Worm (Caenorhabditis elegans) whole organism, young adult: ENCODE results near the gene Y54G2A.10.

ENCODE experiments used
- B0035.1 ChIP-seq: sonication (generic microtip); optimal IDR thresholded peaks from 2 replicates; lab custom pipeline; 2016; ENCODE audit warnings: missing genetic modification characterization, mild to moderate bottlenecking, missing compliant biosample characterization, missing genotype, missing genetic modification reagents
- B0336.3 ChIP-seq: fragments of 200-800 bp; sonication (Bioruptor generic); IDR thresholded peaks from 2 replicates; pipeline ENCODE4 v1.3.6; 2022; ENCODE audit warnings: missing genetic modification characterization, missing compliant biosample characterization
- D2030.7 ChIP-seq: fragments of 200-800 bp; sonication (Bioruptor generic); IDR thresholded peaks from 2 replicates; pipeline ENCODE4 v1.3.6; 2022; ENCODE audit warnings: missing genetic modification reagents, missing genetic modification characterization, missing compliant biosample characterization
- F22D6.2 ChIP-seq: sonication (generic microtip); optimal IDR thresholded peaks from 2 replicates; lab custom pipeline; 2016; ENCODE audit warnings: mild to moderate bottlenecking, missing genetic modification characterization, missing compliant biosample characterization
- F33H1.4 ChIP-seq: fragments of 200-800 bp; sonication (Bioruptor generic); IDR thresholded peaks from 2 replicates; pipeline ENCODE4 v1.3.6; 2022; ENCODE audit warnings: missing genetic modification reagents, missing genetic modification characterization, missing compliant biosample characterization
- F37B4.10 ChIP-seq: fragments of 200-800 bp; sonication (Bioruptor generic); IDR thresholded peaks from 2 replicates; pipeline ENCODE4 v1.3.6; 2022; ENCODE audit warnings: missing genetic modification characterization, missing compliant biosample characterization
- F55B11.4 ChIP-seq: sonication (generic microtip); optimal IDR thresholded peaks from 2 replicates; lab custom pipeline; 2016; ENCODE audit warnings: missing compliant biosample characterization, missing genetic modification characterization, borderline replicate concordance; ENCODE audit not compliant: insufficient read depth
- F57A8.1 ChIP-seq: fragments of 200-800 bp; sonication (Bioruptor generic); optimal IDR thresholded peaks from 2 replicates; lab custom pipeline; 2018; ENCODE audit warnings: mild to moderate bottlenecking, missing genetic modification characterization, moderate library complexity, missing compliant biosample characterization
- F57C9.4 ChIP-seq: sonication (generic microtip); optimal IDR thresholded peaks from 2 replicates; lab custom pipeline; 2017; ENCODE audit warnings: mild to moderate bottlenecking, missing genetic modification characterization, missing compliant biosample characterization
- T07F8.4 ChIP-seq: sonication (generic microtip); optimal IDR thresholded peaks from 2 replicates; lab custom pipeline; 2016; ENCODE audit warnings: mild to moderate bottlenecking, missing genetic modification characterization, moderate library complexity, missing compliant biosample characterization
- T26A5.8 ChIP-seq: sonication (generic microtip); optimal IDR thresholded peaks from 2 replicates; lab custom pipeline; 2016; ENCODE audit warnings: missing genetic modification characterization, missing compliant biosample characterization
- atf-7 ChIP-seq: sonication (generic microtip); optimal IDR thresholded peaks from 2 replicates; lab custom pipeline; 2017; ENCODE audit warnings: mild to moderate bottlenecking, missing genetic modification characterization, missing compliant biosample characterization
- bed-1 ChIP-seq: fragments of 200-800 bp; sonication (Bioruptor generic); IDR thresholded peaks from 2 replicates; pipeline ENCODE4 v1.3.6; 2022; ENCODE audit warnings: missing genetic modification reagents, missing genetic modification characterization, missing compliant biosample characterization
- cebp-1 ChIP-seq, 2 experiments: fragments of 200-800 bp in 1 of 2; sonication (Bioruptor generic) in 1 of 2; sonication (generic microtip) in 1 of 2; IDR thresholded peaks in 1 of 2; optimal IDR thresholded peaks in 1 of 2; 2 replicates each; pipeline versions ENCODE4 v1.3.6 to Lab custom; 2017 to 2022; ENCODE audit warnings: missing compliant biosample characterization in 2 of 2, missing genetic modification characterization in 2 of 2, mild to moderate bottlenecking in 1 of 2, missing genetic modification reagents in 1 of 2, moderate library complexity in 1 of 2
- ceh-27 ChIP-seq: fragments of 200-800 bp; sonication (Bioruptor generic); optimal IDR thresholded peaks from 2 replicates; lab custom pipeline; 2018; ENCODE audit warnings: mild to moderate bottlenecking, missing genetic modification characterization, moderate library complexity, missing compliant biosample characterization
- ceh-58 ChIP-seq: fragments of 200-800 bp; sonication (Bioruptor generic); IDR thresholded peaks from 2 replicates; pipeline ENCODE4 v1.3.6; 2022; ENCODE audit warnings: missing genetic modification characterization, missing compliant biosample characterization
- ceh-79 ChIP-seq: sonication (generic microtip); optimal IDR thresholded peaks from 2 replicates; lab custom pipeline; 2017; ENCODE audit warnings: mild to moderate bottlenecking, missing genetic modification characterization, missing compliant biosample characterization
- chd-7 ChIP-seq: sonication (generic microtip); optimal IDR thresholded peaks from 2 replicates; lab custom pipeline; 2016; ENCODE audit warnings: mild to moderate bottlenecking, missing genetic modification characterization, moderate library complexity, missing compliant biosample characterization
- die-1 ChIP-seq: sonication (generic microtip); optimal IDR thresholded peaks from 2 replicates; lab custom pipeline; 2016; ENCODE audit warnings: missing genotype, mild to moderate bottlenecking, missing genetic modification characterization, missing compliant biosample characterization
- egl-18 ChIP-seq: fragments of 200-800 bp; sonication (Bioruptor generic); IDR thresholded peaks from 2 replicates; pipeline ENCODE4 v1.3.6; 2022; ENCODE audit warnings: missing genetic modification reagents, missing genetic modification characterization, missing compliant biosample characterization
- egrh-3 ChIP-seq: fragments of 200-800 bp; sonication (Bioruptor generic); IDR thresholded peaks from 2 replicates; pipeline ENCODE4 v1.3.6; 2022; ENCODE audit warnings: missing genetic modification reagents, missing genetic modification characterization, missing compliant biosample characterization
- ets-4 ChIP-seq: fragments of 200-800 bp; sonication (Bioruptor generic); optimal IDR thresholded peaks from 2 replicates; lab custom pipeline; 2018; ENCODE audit warnings: mild to moderate bottlenecking, missing genetic modification characterization, missing compliant biosample characterization
- hlh-26 ChIP-seq: fragments of 200-800 bp; sonication (Bioruptor generic); conservative IDR thresholded peaks from 2 replicates; pipeline ENCODE4 v1.3.6; 2022; ENCODE audit warnings: missing genetic modification reagents, missing genetic modification characterization, missing compliant biosample characterization
- hsf-1 ChIP-seq: fragments of 200-800 bp; sonication (Bioruptor generic); IDR thresholded peaks from 2 replicates; pipeline ENCODE4 v1.3.6; 2022; ENCODE audit warnings: missing genetic modification reagents, missing genetic modification characterization, missing compliant biosample characterization
- lin-26 ChIP-seq: fragments of 200-800 bp; sonication (Bioruptor generic); IDR thresholded peaks from 2 replicates; pipeline ENCODE4 v1.3.6; 2022; ENCODE audit warnings: missing genetic modification reagents, missing genetic modification characterization, missing compliant biosample characterization
- lin-35 ChIP-seq, 3 experiments: fragments of 150-350 bp in 2 of 3; sonication (generic microtip) in 1 of 3; optimal IDR thresholded peaks; 2 replicates each; lab custom pipeline; 2014 to 2018; ENCODE audit warnings: missing biosample characterization in 3 of 3, missing genetic modification characterization in 3 of 3, missing genetic modification reagents in 3 of 3
- lin-40 ChIP-seq: sonication (generic microtip); optimal IDR thresholded peaks from 2 replicates; lab custom pipeline; 2016; ENCODE audit warnings: missing genetic modification characterization, mild to moderate bottlenecking, missing compliant biosample characterization, missing genotype, missing genetic modification reagents
- lin-54 ChIP-seq: fragments of 200-800 bp; sonication (Bioruptor generic); optimal IDR thresholded peaks from 2 replicates; lab custom pipeline; 2018; ENCODE audit warnings: mild to moderate bottlenecking, missing genetic modification characterization, missing compliant biosample characterization
- lir-1 ChIP-seq: fragments of 200-800 bp; sonication (Bioruptor generic); conservative IDR thresholded peaks from 2 replicates; pipeline ENCODE4 v1.3.6; 2022; ENCODE audit warnings: missing genetic modification reagents, missing genetic modification characterization, missing compliant biosample characterization
- lsy-27 ChIP-seq: sonication (generic microtip); optimal IDR thresholded peaks from 2 replicates; lab custom pipeline; 2017; ENCODE audit warnings: missing genetic modification characterization, mild to moderate bottlenecking, missing compliant biosample characterization, antibody characterized with exemption, missing genotype, borderline replicate concordance; ENCODE audit not compliant: insufficient read depth
- madf-6 ChIP-seq: fragments of 200-800 bp; sonication (Bioruptor generic); IDR thresholded peaks from 2 replicates; pipeline ENCODE4 v1.3.6; 2022; ENCODE audit warnings: missing genetic modification reagents, missing genetic modification characterization, missing compliant biosample characterization
- madf-8 ChIP-seq: fragments of 200-800 bp; sonication (Bioruptor generic); conservative IDR thresholded peaks from 2 replicates; pipeline ENCODE4 v1.3.6; 2022; ENCODE audit warnings: missing genetic modification reagents, missing genetic modification characterization, missing compliant biosample characterization
- mcd-1 ChIP-seq: fragments of 200-800 bp; sonication (Bioruptor generic); IDR thresholded peaks from 2 replicates; pipeline ENCODE4 v1.3.6; 2022; ENCODE audit warnings: missing genetic modification reagents, missing genetic modification characterization, missing compliant biosample characterization
- nfyb-1 ChIP-seq: fragments of 200-800 bp; sonication (Bioruptor generic); IDR thresholded peaks from 2 replicates; pipeline ENCODE4 v1.3.6; 2022; ENCODE audit warnings: missing genetic modification reagents, missing genetic modification characterization, missing compliant biosample characterization
- nhr-90 ChIP-seq: sonication (generic microtip); optimal IDR thresholded peaks from 2 replicates; lab custom pipeline; 2016; ENCODE audit warnings: missing genotype, mild to moderate bottlenecking, missing genetic modification characterization, missing compliant biosample characterization
- pha-4 ChIP-seq: fragments of 150-350 bp; sonication (generic microtip); optimal IDR thresholded peaks from 2 replicates; lab custom pipeline; 2014; ENCODE audit warnings: missing biosample characterization, missing genetic modification reagents, missing genetic modification characterization
- sdz-38 ChIP-seq: sonication (generic microtip); optimal IDR thresholded peaks from 2 replicates; lab custom pipeline; 2016; ENCODE audit warnings: missing genotype, missing genetic modification characterization, missing compliant biosample characterization
- snpc-1.3 ChIP-seq: sonication (generic microtip); optimal IDR thresholded peaks from 2 replicates; lab custom pipeline; 2017; ENCODE audit warnings: missing genetic modification characterization, mild to moderate bottlenecking, missing compliant biosample characterization, antibody characterized with exemption, moderate library complexity, missing genotype, missing genetic modification reagents; ENCODE audit not compliant: insufficient read depth
- snpc-4 ChIP-seq, 5 experiments: fragments of 150-350 bp in 1 of 5; sonication (generic microtip) in 4 of 5; optimal IDR thresholded peaks; 2 replicates each; lab custom pipeline; 2014 to 2018; ENCODE audit warnings: missing genetic modification characterization in 5 of 5, missing biosample characterization in 3 of 5, antibody characterized with exemption in 2 of 5, mild to moderate bottlenecking in 2 of 5, missing compliant biosample characterization in 2 of 5, missing genotype in 2 of 5, moderate library complexity in 2 of 5, missing genetic modification reagents in 1 of 5
- somi-1 ChIP-seq: fragments of 200-800 bp; sonication (Bioruptor generic); optimal IDR thresholded peaks from 2 replicates; lab custom pipeline; 2018; ENCODE audit warnings: mild to moderate bottlenecking, missing genetic modification characterization, missing compliant biosample characterization
- sptf-2 ChIP-seq: fragments of 200-800 bp; sonication (Bioruptor generic); optimal IDR thresholded peaks from 2 replicates; lab custom pipeline; 2018; ENCODE audit warnings: mild to moderate bottlenecking, missing genetic modification characterization, missing compliant biosample characterization
- tbx-9 ChIP-seq: sonication (generic microtip); optimal IDR thresholded peaks from 2 replicates; lab custom pipeline; 2016; ENCODE audit warnings: borderline replicate concordance, missing genetic modification characterization, inconsistent platforms, missing compliant biosample characterization
- zfh-2 ChIP-seq: fragments of 200-800 bp; sonication (Bioruptor generic); conservative IDR thresholded peaks from 2 replicates; pipeline ENCODE4 v1.3.6; 2022; ENCODE audit warnings: missing genetic modification reagents, missing genetic modification characterization, missing compliant biosample characterization
- zim-3 ChIP-seq: sonication (generic microtip); optimal IDR thresholded peaks from 2 replicates; lab custom pipeline; 2017; ENCODE audit warnings: mild to moderate bottlenecking, missing genetic modification characterization, moderate library complexity, missing compliant biosample characterization
- ztf-26 ChIP-seq: sonication (generic microtip); optimal IDR thresholded peaks from 2 replicates; lab custom pipeline; 2017; ENCODE audit warnings: missing genetic modification characterization, missing compliant biosample characterization
- ztf-28 ChIP-seq: fragments of 200-800 bp; sonication (Bioruptor generic); IDR thresholded peaks from 2 replicates; pipeline ENCODE4 v1.3.6; 2022; ENCODE audit warnings: missing genetic modification reagents, missing genetic modification characterization, missing compliant biosample characterization

The Y54G2A.10 gene

DNA sequence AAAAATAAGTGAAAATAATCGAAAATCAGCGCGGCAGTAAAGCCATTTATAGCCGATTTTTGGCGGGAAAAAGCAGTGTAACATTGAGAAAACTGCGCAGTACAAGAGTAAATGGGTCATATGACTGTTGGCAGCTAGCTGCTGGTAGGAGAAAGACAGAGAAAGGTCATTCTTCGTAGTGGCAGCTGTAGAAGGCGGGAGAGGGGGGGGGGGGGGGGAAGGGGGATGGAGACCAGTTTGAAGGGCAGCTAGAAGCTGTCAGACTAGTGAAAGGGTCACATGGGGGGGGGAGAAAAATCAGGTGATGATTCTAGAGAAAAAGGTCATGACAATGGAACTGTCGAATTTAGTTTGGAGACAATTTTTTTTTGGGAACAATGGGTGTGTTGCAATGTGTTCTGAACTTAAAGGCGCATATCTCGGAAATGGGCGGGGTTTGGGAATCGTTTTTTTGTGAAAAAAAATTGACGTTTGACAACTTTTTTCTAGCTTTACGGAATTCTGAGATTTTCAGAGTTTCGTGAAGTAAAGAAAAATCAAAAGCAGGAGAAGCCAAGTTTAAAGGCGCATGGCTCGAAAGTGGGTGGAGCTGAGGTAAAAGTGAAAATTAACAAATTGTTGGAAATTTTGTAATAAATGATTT is 27.2 kb upstream of the Y54G2A.10 start (continued):
- TF ChIP-seq snpc-1.3 (tag; lab: Kevin White, UChicago) (no peak), T07F8.4 (tag; lab: Kevin White, UChicago) (no peak), T26A5.8 (tag; lab: Kevin White, UChicago) (no peak), B0336.3 (peak; percentile 51; the same call in 1 of the 2 replicates), bed-1 (GFP tag; lab: Robert Waterston, UW) (no peak), F55B11.4 (tag; lab: Kevin White, UChicago) (no peak), snpc-4 (GFP tag; optimal IDR thresholded peaks at IDR 0.05; lab: Kevin White, UChicago) (no peak), snpc-4 (tag; optimal IDR thresholded peaks at IDR 0.05; lab: Kevin White, UChicago) (no peak), egrh-3 (GFP tag; lab: Robert Waterston, UW) (peak; percentile 73; the same call in 1 of the 2 replicates), pha-4 (tag; lab: Kevin White, UChicago) (no peak), madf-8 (no peak), F22D6.2 (no peak), egl-18 (GFP tag; lab: Robert Waterston, UW) (no peak), somi-1 (peak; percentile 34), chd-7 (tag; lab: Kevin White, UChicago) (peak; percentile 40), ceh-58 (GFP tag; lab: Robert Waterston, UW) (no peak), F57C9.4 (tag; lab: Kevin White, UChicago) (no peak), D2030.7 (no peak), atf-7 (tag; lab: Kevin White, UChicago) (no peak), zfh-2 (GFP tag; lab: Robert Waterston, UW) (peak; percentile 82), ztf-28 (GFP tag; lab: Robert Waterston, UW) (no peak), F37B4.10 (GFP tag; lab: Robert Waterston, UW) (no peak), nfyb-1 (GFP tag; lab: Robert Waterston, UW) (no peak), hsf-1 (GFP tag; lab: Robert Waterston, UW) (no peak), mcd-1 (GFP tag; lab: Robert Waterston, UW) (no peak), lin-54 (GFP tag; lab: Kevin White, UChicago) (no peak), sptf-2 (GFP tag; lab: Kevin White, UChicago) (no peak), lsy-27 (tag; lab: Kevin White, UChicago) (no peak), madf-6 (GFP tag; lab: Robert Waterston, UW) (no peak), nhr-90 (tag; lab: Kevin White, UChicago) (no peak), lin-35 (GFP tag; optimal IDR thresholded peaks at IDR 0.05; lab: Kevin White, UChicago) (no peak), lir-1 (GFP tag; lab: Robert Waterston, UW) (no peak), lin-26 (no peak), tbx-9 (tag; lab: Kevin White, UChicago) (no peak), ets-4 (no peak), F57A8.1 (GFP tag; lab: Kevin White, UChicago) (no peak), cebp-1 (GFP tag; IDR thresholded peaks at IDR 0.05; lab: Robert Waterston, UW) (no peak), cebp-1 (tag; optimal IDR thresholded peaks at IDR 0.05; lab: Kevin White, UChicago) (peak; percentile 48), F33H1.4 (GFP tag; lab: Robert Waterston, UW) (no peak), sdz-38 (no peak), die-1 (tag; lab: Kevin White, UChicago) (no peak), lin-40 (tag; lab: Kevin White, UChicago) (no peak), ceh-27 (peak; percentile 55), zim-3 (peak; percentile 48), hlh-26 (GFP tag; lab: Robert Waterston, UW) (no peak), ceh-79 (tag; lab: Kevin White, UChicago) (no peak), B0035.1 (no peak), ztf-26 (tag; lab: Kevin White, UChicago) (peak; percentile 84)
